Worm (Caenorhabditis elegans) whole organism, midembryonic: ENCODE results near the gene sgn-1.

Experiments
- T22C8.4 ChIP-seq: fragments of 200-800 bp; sonication (Bioruptor generic); IDR thresholded peaks from 2 replicates; pipeline ENCODE4 v1.3.6; 2022; ENCODE audit warnings: missing genetic modification characterization, missing compliant biosample characterization
- cog-1 ChIP-seq: sonication (generic microtip); optimal IDR thresholded peaks from 2 replicates; lab custom pipeline; 2016; ENCODE audit warnings: missing genetic modification characterization, missing compliant biosample characterization
- flt-1 ChIP-seq: fragments of 200-800 bp; sonication (Bioruptor generic); IDR thresholded peaks from 2 replicates; pipeline ENCODE4 v1.3.6; 2022; ENCODE audit warnings: missing genetic modification characterization, missing compliant biosample characterization
- klf-2 ChIP-seq: fragments of 200-800 bp; sonication (Bioruptor generic); conservative IDR thresholded peaks from 2 replicates; pipeline ENCODE4 v1.3.6; 2022; ENCODE audit warnings: missing genetic modification reagents, missing genetic modification characterization, missing compliant biosample characterization
- med-1 ChIP-seq: sonication (generic microtip); optimal IDR thresholded peaks from 2 replicates; lab custom pipeline; 2017; ENCODE audit warnings: missing genetic modification characterization, mild to moderate bottlenecking, missing compliant biosample characterization, antibody characterized with exemption, missing genetic modification reagents; ENCODE audit not compliant: insufficient read depth
- ref-1 ChIP-seq: fragments of 200-800 bp; sonication (Bioruptor generic); conservative IDR thresholded peaks from 2 replicates; pipeline ENCODE4 v1.3.6; 2022; ENCODE audit warnings: missing genetic modification reagents, missing genetic modification characterization, missing compliant biosample characterization
- tab-1 ChIP-seq: fragments of 200-800 bp; sonication (Bioruptor generic); IDR thresholded peaks from 2 replicates; pipeline ENCODE4 v1.3.6; 2022; ENCODE audit warnings: missing genetic modification characterization, missing compliant biosample characterization
- ztf-29 ChIP-seq: fragments of 200-800 bp; sonication (Bioruptor generic); IDR thresholded peaks from 2 replicates; pipeline ENCODE4 v1.3.6; 2022; ENCODE audit warnings: missing genetic modification reagents, missing genetic modification characterization, missing compliant biosample characterization

DNA sequence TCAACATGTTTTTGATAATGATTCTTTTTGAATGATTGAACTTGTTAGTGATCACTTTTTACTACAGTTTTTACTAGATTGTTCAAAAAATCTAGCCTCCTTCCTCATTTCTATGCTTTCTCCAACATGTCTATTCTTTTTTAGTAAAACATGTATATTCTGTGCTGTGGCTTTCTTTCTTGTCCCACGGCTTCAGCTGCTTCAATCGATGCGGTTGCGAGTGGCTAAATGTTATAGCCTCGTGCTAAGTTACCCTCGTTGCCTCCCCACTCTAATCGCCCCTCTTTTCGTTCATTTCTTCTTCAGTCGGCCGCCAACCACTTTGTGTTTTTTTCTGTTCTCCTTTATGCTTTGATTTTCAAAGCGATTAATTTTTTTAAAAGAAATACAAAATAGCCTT is 2.4 kb upstream of the sgn-1 start:
- TF ChIP-seq tab-1 (GFP tag; lab: Robert Waterston, UW) (no peak), klf-2 (GFP tag; lab: Robert Waterston, UW) (no peak), cog-1 (tag; lab: Kevin White, UChicago) (no peak), T22C8.4 (no peak), med-1 (GFP tag; lab: Kevin White, UChicago) (no peak), ref-1 (GFP tag; lab: Robert Waterston, UW) (no peak), ztf-29 (GFP tag; lab: Robert Waterston, UW) (no peak), flt-1 (GFP tag; lab: Robert Waterston, UW) (no peak)
